Worm (Caenorhabditis elegans) whole organism, L1 larva: ENCODE data around the gene hpo-39.
A peak's percentile ranks its signal among the peaks of the same experiment; 100 is the strongest.

ENCODE experiments used
- C16A3.4 ChIP-seq: fragments of 150-350 bp; optimal IDR thresholded peaks from 2 replicates; lab custom pipeline; 2014; ENCODE audit warnings: missing biosample characterization, missing genetic modification characterization
- C34B4.2 ChIP-seq: sonication (generic microtip); optimal IDR thresholded peaks from 2 replicates; lab custom pipeline; 2017; ENCODE audit warnings: mild to moderate bottlenecking, missing genetic modification characterization, missing compliant biosample characterization
- Y116A8C.19 ChIP-seq: sonication (generic microtip); optimal IDR thresholded peaks from 2 replicates; lab custom pipeline; 2016; ENCODE audit warnings: missing compliant biosample characterization, missing genetic modification characterization, borderline replicate concordance
- aly-2 ChIP-seq: fragments of 150-350 bp; optimal IDR thresholded peaks from 2 replicates; lab custom pipeline; 2014; ENCODE audit warnings: missing biosample characterization, missing genetic modification characterization
- ceh-63 ChIP-seq: fragments of 200-800 bp; sonication (Bioruptor generic); optimal IDR thresholded peaks from 2 replicates; lab custom pipeline; 2018; ENCODE audit warnings: mild to moderate bottlenecking, missing genetic modification characterization, missing compliant biosample characterization
- ceh-88 ChIP-seq: fragments of 200-800 bp; sonication (Bioruptor generic); IDR thresholded peaks from 2 replicates; pipeline ENCODE4 v1.3.6; 2022; ENCODE audit warnings: missing genetic modification characterization, missing compliant biosample characterization
- ceh-90 ChIP-seq: sonication (generic microtip); optimal IDR thresholded peaks from 2 replicates; lab custom pipeline; 2016; ENCODE audit warnings: missing genetic modification characterization, missing compliant biosample characterization
- ces-1 ChIP-seq: fragments of 150-350 bp; optimal IDR thresholded peaks from 2 replicates; lab custom pipeline; 2014; ENCODE audit warnings: missing biosample characterization, missing genetic modification reagents, missing genetic modification characterization
- dpl-1 ChIP-seq, 3 experiments: fragments of 150-350 bp in 2 of 3; sonication (generic microtip) in 1 of 3; optimal IDR thresholded peaks; 2 replicates each; lab custom pipeline; 2014 to 2017; ENCODE audit warnings: missing biosample characterization in 3 of 3, missing genetic modification characterization in 3 of 3, missing genetic modification reagents in 3 of 3
- efl-1 ChIP-seq, 4 experiments: fragments of 150-350 bp; optimal IDR thresholded peaks in 3 of 4; peaks in 1 of 4; 1 replicate in 1 of 4; 2 replicates in 3 of 4; lab custom pipeline; 2014; ENCODE audit warnings: missing biosample characterization in 2 of 4, missing genetic modification characterization in 2 of 4, missing genetic modification reagents in 2 of 4
- efl-3 ChIP-seq: fragments of 200-800 bp; sonication (Bioruptor generic); optimal IDR thresholded peaks from 2 replicates; lab custom pipeline; 2018; ENCODE audit warnings: mild to moderate bottlenecking, missing genetic modification characterization, missing compliant biosample characterization
- ets-5 ChIP-seq: fragments of 200-800 bp; sonication (Bioruptor generic); IDR thresholded peaks from 2 replicates; pipeline ENCODE4 v1.3.6; 2022; ENCODE audit warnings: missing genetic modification characterization, missing compliant biosample characterization
- hlh-17 ChIP-seq: fragments of 200-800 bp; sonication (Bioruptor generic); optimal IDR thresholded peaks from 2 replicates; lab custom pipeline; 2018; ENCODE audit warnings: missing genetic modification characterization, mild to moderate bottlenecking, missing compliant biosample characterization, moderate library complexity, borderline replicate concordance
- isw-1 ChIP-seq: fragments of 200-800 bp; sonication (Bioruptor generic); IDR thresholded peaks from 2 replicates; pipeline ENCODE4 v1.3.6; 2022; ENCODE audit warnings: missing genetic modification characterization, missing compliant biosample characterization
- lin-35 ChIP-seq, 2 experiments: fragments of 150-350 bp; optimal IDR thresholded peaks; 2 replicates each; lab custom pipeline; 2014; ENCODE audit warnings: missing biosample characterization in 2 of 2, missing genetic modification characterization in 2 of 2, missing genetic modification reagents in 2 of 2
- lsy-2 ChIP-seq, 2 experiments: fragments of 150-350 bp; optimal IDR thresholded peaks; 2 replicates each; lab custom pipeline; 2014; ENCODE audit warnings: missing biosample characterization in 2 of 2, missing genetic modification characterization in 2 of 2
- mdl-1 ChIP-seq, 2 experiments: fragments of 150-350 bp; optimal IDR thresholded peaks; 2 replicates each; lab custom pipeline; 2014 to 2017; ENCODE audit warnings: missing biosample characterization in 2 of 2, missing genetic modification characterization in 2 of 2, inconsistent platforms in 1 of 2
- nhr-12 ChIP-seq: sonication (generic microtip); optimal IDR thresholded peaks from 2 replicates; lab custom pipeline; 2017; ENCODE audit warnings: missing biosample characterization, missing genetic modification characterization
- nhr-85 ChIP-seq: sonication (generic microtip); peaks from one replicate; lab custom pipeline; 2016; ENCODE audit warnings: missing genetic modification characterization, inconsistent platforms, missing compliant biosample characterization
- nhr-90 ChIP-seq: sonication (generic microtip); optimal IDR thresholded peaks from 2 replicates; lab custom pipeline; 2016; ENCODE audit warnings: mild to moderate bottlenecking, missing genetic modification characterization, missing compliant biosample characterization; ENCODE audit not compliant: poor library complexity
- skn-1 ChIP-seq: fragments of 150-350 bp; optimal IDR thresholded peaks from 2 replicates; lab custom pipeline; 2014; ENCODE audit warnings: missing biosample characterization, missing genetic modification characterization
- snpc-4 ChIP-seq: fragments of 150-350 bp; optimal IDR thresholded peaks from 2 replicates; lab custom pipeline; 2014; ENCODE audit warnings: missing biosample characterization, missing genetic modification characterization
- sup-37 ChIP-seq: fragments of 200-800 bp; sonication (Bioruptor generic); optimal IDR thresholded peaks from 2 replicates; lab custom pipeline; 2018; ENCODE audit warnings: mild to moderate bottlenecking, missing genetic modification characterization, missing compliant biosample characterization
- tlp-1 ChIP-seq: fragments of 150-350 bp; optimal IDR thresholded peaks from 2 replicates; lab custom pipeline; 2014; ENCODE audit warnings: missing biosample characterization, missing genetic modification characterization
- unc-98 ChIP-seq: fragments of 200-800 bp; sonication (Bioruptor generic); IDR thresholded peaks from 2 replicates; pipeline ENCODE4 v1.3.6; 2022; ENCODE audit warnings: missing genetic modification characterization, missing compliant biosample characterization
- zip-4 ChIP-seq: fragments of 200-800 bp; sonication (Bioruptor generic); optimal IDR thresholded peaks from 2 replicates; lab custom pipeline; 2018; ENCODE audit warnings: mild to moderate bottlenecking, missing genetic modification characterization, moderate library complexity, missing compliant biosample characterization
- ztf-11 ChIP-seq, 2 experiments: sonication (generic microtip); optimal IDR thresholded peaks; 2 replicates each; lab custom pipeline; 2016 to 2017; ENCODE audit warnings: missing genetic modification characterization in 2 of 2, missing biosample characterization in 1 of 2, missing compliant biosample characterization in 1 of 2
- ztf-4 ChIP-seq: fragments of 150-350 bp; optimal IDR thresholded peaks from 2 replicates; lab custom pipeline; 2014; ENCODE audit warnings: missing biosample characterization, missing genetic modification characterization

hpo-39 gene

DNA sequence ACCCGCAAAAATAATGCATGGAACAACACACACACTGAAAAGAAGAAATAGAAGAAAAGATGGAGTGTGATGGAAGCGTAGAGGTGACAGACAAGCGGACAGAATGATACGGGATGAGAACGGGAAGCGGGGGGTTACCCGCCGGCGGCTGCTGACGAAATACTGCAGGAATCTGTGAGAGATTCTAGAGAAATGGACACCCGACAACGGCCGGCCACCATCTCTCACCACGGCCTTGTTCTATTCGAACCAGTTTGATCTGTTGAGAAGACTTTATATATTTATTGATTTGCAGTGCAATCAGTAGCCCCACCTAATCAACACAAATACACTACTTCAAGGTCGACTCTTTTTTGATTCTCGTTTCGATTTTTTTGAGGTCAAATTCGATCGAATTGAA lies 23.3 kb downstream of the hpo-39 start (continued):
- TF ChIP-seq nhr-90 (tag; lab: Kevin White, UChicago) (peak; percentile 58), lin-35 (GFP tag; optimal IDR thresholded peaks at IDR 0.05; lab: Kevin White, UChicago) (peak; percentile 12 to 46), snpc-4 (tag; lab: Kevin White, UChicago) (no peak), ceh-90 (tag; lab: Kevin White, UChicago) (no peak), nhr-12 (no peak), nhr-85 (tag; lab: Kevin White, UChicago) (peak; percentile 90), ces-1 (GFP tag; lab: Kevin White, UChicago) (no peak), mdl-1 (tag; optimal IDR thresholded peaks at IDR 0.05; lab: Kevin White, UChicago) (peak in 1 of 2 experiments; percentile 49), ceh-88 (GFP tag; lab: Robert Waterston, UW) (no peak), aly-2 (no peak)

DNA sequence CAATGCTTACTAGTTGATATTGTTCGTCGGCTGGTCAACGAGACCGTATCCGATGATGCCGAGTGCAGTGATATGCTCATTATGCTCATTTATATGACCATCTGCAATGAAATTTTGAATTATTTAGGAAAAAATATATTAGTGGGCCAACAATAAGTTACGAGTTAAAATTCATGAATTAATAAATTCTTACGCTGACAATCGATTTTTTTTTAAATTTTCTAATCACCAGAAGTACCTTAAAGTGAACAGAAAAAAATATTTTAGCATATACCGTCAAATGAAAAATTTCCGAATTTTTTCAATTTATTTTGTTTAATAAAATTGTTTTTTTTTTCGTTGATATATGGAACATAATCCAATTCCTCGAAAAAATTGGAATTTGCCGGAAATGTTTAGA lies 24.5 kb downstream of the hpo-39 start, which contains the start of gene sos-1:
sos-1 (minus strand) TSS at position 101 of the 400 bp plus-strand sequence.
- TF ChIP-seq sup-37 (GFP tag; lab: Kevin White, UChicago) (no peak), tlp-1 (tag; lab: Kevin White, UChicago) (no peak)

DNA sequence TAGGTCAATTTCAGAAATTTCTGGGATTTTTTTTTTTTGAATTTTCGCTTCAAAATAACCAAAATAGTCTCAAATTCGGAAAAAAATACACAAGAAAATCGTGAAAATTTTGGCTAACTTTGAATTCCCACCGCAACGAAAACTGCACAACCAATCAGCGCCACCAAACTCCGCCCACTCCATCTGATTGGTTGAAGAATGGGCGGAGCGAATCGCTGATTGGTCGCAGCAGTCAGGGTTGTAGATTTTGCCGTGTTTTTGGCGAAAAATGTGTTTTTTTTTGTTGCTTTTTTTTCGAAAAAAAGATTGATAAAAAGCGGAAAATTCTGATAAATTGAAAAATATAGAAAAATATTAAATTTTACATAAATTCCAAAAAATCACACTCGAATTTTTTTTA lies 26.9 kb downstream of the hpo-39 start:
- no peak for TF ChIP-seq efl-1 (optimal IDR thresholded peaks at IDR 0.05; lab: Kevin White, UChicago)
- TF ChIP-seq efl-1 (GFP tag; optimal IDR thresholded peaks at IDR 0.05 in 1 of 2; lab: Kevin White, UChicago) = peak in 1 of 2 experiments; percentile 5
- TF ChIP-seq dpl-1 (GFP tag; optimal IDR thresholded peaks at IDR 0.05; lab: Kevin White, UChicago) = no peak
- no peak for TF ChIP-seq mdl-1 (tag; optimal IDR thresholded peaks at IDR 0.05; lab: Kevin White, UChicago)

DNA sequence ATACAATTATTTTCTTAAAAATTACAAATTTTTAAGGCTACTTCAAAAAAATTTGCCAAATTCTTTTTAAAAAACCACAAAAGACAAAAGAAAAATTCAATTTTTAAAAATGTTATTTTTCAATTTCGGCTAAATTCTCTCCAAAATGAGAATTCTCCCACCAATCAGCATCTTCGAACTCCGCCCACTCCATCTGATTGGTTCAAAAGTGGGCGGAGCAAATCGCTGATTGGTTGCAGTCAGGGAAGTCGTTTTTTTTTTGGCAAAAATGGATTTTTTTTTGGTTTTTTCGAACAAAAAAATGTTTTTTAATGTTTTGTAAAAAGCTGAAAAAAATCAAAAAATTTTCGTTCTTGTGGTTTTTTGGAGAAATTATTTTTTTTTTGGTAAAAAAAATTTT lies 33.9 kb downstream of the hpo-39 start:
- no peak for TF ChIP-seq isw-1 (GFP tag; lab: Robert Waterston, UW)

DNA sequence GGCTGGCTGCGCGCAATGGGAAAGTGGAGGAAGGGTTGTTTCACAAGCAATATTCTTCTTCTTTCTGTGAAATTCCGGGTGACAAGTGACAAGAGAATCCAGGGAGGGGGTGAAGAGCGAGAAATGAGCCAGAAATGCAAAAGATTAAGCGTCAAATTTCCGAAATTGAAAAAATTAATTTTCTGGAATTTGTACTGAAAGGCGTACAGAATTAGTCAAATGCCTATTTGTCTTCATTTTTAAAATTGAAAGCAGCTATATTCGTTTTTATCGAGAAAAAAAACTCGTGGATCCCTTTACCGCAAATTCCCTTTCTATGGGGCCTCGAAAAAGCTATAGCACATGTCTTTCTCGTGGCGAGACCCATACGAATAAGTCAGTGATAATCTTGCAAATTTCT lies 38.0 kb downstream of the hpo-39 start:
- TF ChIP-seq ztf-4 (tag; lab: Kevin White, UChicago) (no peak), unc-98 (GFP tag; lab: Robert Waterston, UW) (no peak), nhr-90 (tag; lab: Kevin White, UChicago) (no peak), hlh-17 (GFP tag; lab: Kevin White, UChicago) (no peak), skn-1 (tag; lab: Kevin White, UChicago) (no peak), efl-1 (optimal IDR thresholded peaks at IDR 0.05; lab: Kevin White, UChicago) (no peak), efl-1 (GFP tag; optimal IDR thresholded peaks at IDR 0.05 in 1 of 2; lab: Kevin White, UChicago) (no peak), ets-5 (GFP tag; lab: Robert Waterston, UW) (no peak), Y116A8C.19 (tag; lab: Kevin White, UChicago) (no peak), efl-3 (GFP tag; lab: Kevin White, UChicago) (no peak)

DNA sequence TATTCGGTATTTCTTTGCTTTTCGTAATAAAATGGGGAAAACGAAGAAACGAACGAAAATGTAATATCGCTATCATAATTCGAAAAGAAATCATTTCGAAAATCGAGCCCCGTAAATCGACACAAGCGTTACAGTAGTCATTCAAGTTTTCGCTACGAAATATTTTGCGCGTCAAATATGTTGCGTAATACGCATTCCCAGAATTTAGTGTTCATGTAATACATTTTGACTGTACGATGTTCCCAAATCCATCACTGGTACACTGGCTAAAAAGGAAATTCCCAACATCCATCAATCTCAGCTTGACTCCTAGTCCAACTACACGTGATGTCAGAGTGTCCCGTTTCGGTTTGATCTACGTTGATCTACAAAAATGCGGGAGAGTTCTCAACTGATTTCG lies 45.8 kb downstream of the hpo-39 start:
- no peak for TF ChIP-seq lsy-2 (tag; optimal IDR thresholded peaks at IDR 0.05; lab: Kevin White, UChicago)
- TF ChIP-seq zip-4 (GFP tag; lab: Kevin White, UChicago) = no peak
- TF ChIP-seq efl-1 (optimal IDR thresholded peaks at IDR 0.05; lab: Kevin White, UChicago) = no peak
- peak in 1 of 2 experiments; percentile 54 for TF ChIP-seq efl-1 (GFP tag; optimal IDR thresholded peaks at IDR 0.05 in 1 of 2; lab: Kevin White, UChicago)
- TF ChIP-seq unc-98 (GFP tag; lab: Robert Waterston, UW) = no peak
- TF ChIP-seq C16A3.4 = no peak
- no peak for TF ChIP-seq ztf-11 (tag; optimal IDR thresholded peaks at IDR 0.05; lab: Kevin White, UChicago)
- TF ChIP-seq C34B4.2 (tag; lab: Kevin White, UChicago) = no peak
- no peak for TF ChIP-seq nhr-90 (tag; lab: Kevin White, UChicago)
- no peak for TF ChIP-seq ceh-63 (GFP tag; lab: Kevin White, UChicago)
